Worm (Caenorhabditis elegans) whole organism, L4/young adult: ENCODE measurements around the gene lir-3.

Source experiments
- dao-5 ChIP-seq: sonication (generic microtip); optimal IDR thresholded peaks from 2 replicates; lab custom pipeline; 2016; ENCODE audit warnings: missing genotype, missing genetic modification characterization, moderate library complexity, missing compliant biosample characterization
- him-1 ChIP-seq: sonication (generic microtip); optimal IDR thresholded peaks from 2 replicates; lab custom pipeline; 2016; ENCODE audit warnings: missing genotype, missing genetic modification reagents, missing genetic modification characterization, missing compliant biosample characterization

DNA sequence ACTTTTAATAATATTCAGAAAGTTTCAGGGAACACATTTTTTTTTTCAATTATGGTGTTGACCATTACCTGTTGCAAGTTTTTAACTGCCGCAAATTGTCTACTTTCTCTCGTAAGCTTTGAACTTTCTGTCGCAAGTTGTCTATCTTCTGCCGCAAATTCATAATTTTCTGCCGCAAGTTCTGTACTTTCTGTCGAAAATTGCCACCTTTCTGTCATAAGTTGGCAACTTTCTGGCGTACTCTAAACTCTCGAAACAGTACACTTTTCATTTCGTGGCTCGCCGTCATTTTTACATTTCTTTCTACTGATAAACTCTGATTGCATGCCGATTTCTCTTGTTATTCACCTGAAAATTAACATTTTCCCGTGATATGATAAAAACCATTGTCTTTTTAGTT, 29.2 kb downstream of the lir-3 start:
- no peak for TF ChIP-seq dao-5 (tag; lab: Kevin White, UChicago)
- TF ChIP-seq him-1: no peak
